Worm (Caenorhabditis elegans) whole organism, young adult: ENCODE data around the gene R10E9.3.

Experiments used
- B0019.2 ChIP-seq: fragments of 200-800 bp; sonication (Bioruptor generic); conservative IDR thresholded peaks from 2 replicates; pipeline ENCODE4 v1.3.6; 2022; ENCODE audit warnings: missing genetic modification reagents, missing genetic modification characterization, missing compliant biosample characterization
- D2030.7 ChIP-seq: fragments of 200-800 bp; sonication (Bioruptor generic); IDR thresholded peaks from 2 replicates; pipeline ENCODE4 v1.3.6; 2022; ENCODE audit warnings: missing genetic modification reagents, missing genetic modification characterization, missing compliant biosample characterization
- F22D6.2 ChIP-seq: sonication (generic microtip); optimal IDR thresholded peaks from 2 replicates; lab custom pipeline; 2016; ENCODE audit warnings: mild to moderate bottlenecking, missing genetic modification characterization, missing compliant biosample characterization
- T07F8.4 ChIP-seq: sonication (generic microtip); optimal IDR thresholded peaks from 2 replicates; lab custom pipeline; 2016; ENCODE audit warnings: mild to moderate bottlenecking, missing genetic modification characterization, moderate library complexity, missing compliant biosample characterization
- T26A5.8 ChIP-seq: sonication (generic microtip); optimal IDR thresholded peaks from 2 replicates; lab custom pipeline; 2016; ENCODE audit warnings: missing genetic modification characterization, missing compliant biosample characterization
- Y53F4B.3 ChIP-seq: fragments of 200-800 bp; sonication (Bioruptor generic); IDR thresholded peaks from 2 replicates; pipeline ENCODE4 v1.3.6; 2022; ENCODE audit warnings: missing genetic modification reagents, missing genetic modification characterization, missing compliant biosample characterization
- Y53G8AR.9 ChIP-seq: fragments of 200-800 bp; sonication (Bioruptor generic); conservative IDR thresholded peaks from 2 replicates; pipeline ENCODE4 v1.3.6; 2022; ENCODE audit warnings: missing genetic modification reagents, missing genetic modification characterization, missing compliant biosample characterization
- Y56A3A.18 ChIP-seq: fragments of 200-800 bp; sonication (Bioruptor generic); IDR thresholded peaks from 2 replicates; pipeline ENCODE4 v1.3.6; 2022; ENCODE audit warnings: missing genetic modification reagents, missing genetic modification characterization, missing compliant biosample characterization
- ama-1 ChIP-seq, 3 experiments: fragments of 150-350 bp in 1 of 3; sonication (generic microtip) in 2 of 3; optimal IDR thresholded peaks; 2 replicates each; lab custom pipeline; 2014 to 2018; ENCODE audit warnings: missing biosample characterization in 2 of 3, missing genetic modification characterization in 2 of 3, missing genetic modification reagents in 2 of 3
- aptf-2 ChIP-seq: fragments of 200-800 bp; sonication (Bioruptor generic); conservative IDR thresholded peaks from 2 replicates; pipeline ENCODE4 v1.3.6; 2022; ENCODE audit warnings: missing genetic modification reagents, missing genetic modification characterization, missing compliant biosample characterization
- aptf-3 ChIP-seq: fragments of 200-800 bp; sonication (Bioruptor generic); IDR thresholded peaks from 2 replicates; pipeline ENCODE4 v1.3.6; 2022; ENCODE audit warnings: missing genetic modification characterization, missing compliant biosample characterization
- athp-1 ChIP-seq: sonication (generic microtip); optimal IDR thresholded peaks from 2 replicates; lab custom pipeline; 2017; ENCODE audit warnings: mild to moderate bottlenecking, missing genetic modification characterization, missing compliant biosample characterization
- attf-3 ChIP-seq: fragments of 200-800 bp; sonication (Bioruptor generic); conservative IDR thresholded peaks from 2 replicates; pipeline ENCODE4 v1.3.6; 2022; ENCODE audit warnings: missing genetic modification reagents, missing genetic modification characterization, missing compliant biosample characterization
- attf-5 ChIP-seq: fragments of 200-800 bp; sonication (Bioruptor generic); optimal IDR thresholded peaks from 2 replicates; lab custom pipeline; 2018; ENCODE audit warnings: mild to moderate bottlenecking, missing genetic modification characterization, missing compliant biosample characterization
- bed-1 ChIP-seq: fragments of 200-800 bp; sonication (Bioruptor generic); IDR thresholded peaks from 2 replicates; pipeline ENCODE4 v1.3.6; 2022; ENCODE audit warnings: missing genetic modification reagents, missing genetic modification characterization, missing compliant biosample characterization
- cebp-1 ChIP-seq, 2 experiments: fragments of 200-800 bp in 1 of 2; sonication (Bioruptor generic) in 1 of 2; sonication (generic microtip) in 1 of 2; IDR thresholded peaks in 1 of 2; optimal IDR thresholded peaks in 1 of 2; 2 replicates each; pipeline versions ENCODE4 v1.3.6 to Lab custom; 2017 to 2022; ENCODE audit warnings: missing compliant biosample characterization in 2 of 2, missing genetic modification characterization in 2 of 2, mild to moderate bottlenecking in 1 of 2, missing genetic modification reagents in 1 of 2, moderate library complexity in 1 of 2
- ceh-27 ChIP-seq: fragments of 200-800 bp; sonication (Bioruptor generic); optimal IDR thresholded peaks from 2 replicates; lab custom pipeline; 2018; ENCODE audit warnings: mild to moderate bottlenecking, missing genetic modification characterization, moderate library complexity, missing compliant biosample characterization
- ceh-79 ChIP-seq: sonication (generic microtip); optimal IDR thresholded peaks from 2 replicates; lab custom pipeline; 2017; ENCODE audit warnings: mild to moderate bottlenecking, missing genetic modification characterization, missing compliant biosample characterization
- ets-4 ChIP-seq: fragments of 200-800 bp; sonication (Bioruptor generic); optimal IDR thresholded peaks from 2 replicates; lab custom pipeline; 2018; ENCODE audit warnings: mild to moderate bottlenecking, missing genetic modification characterization, missing compliant biosample characterization
- gei-17 ChIP-seq: fragments of 200-800 bp; sonication (Bioruptor generic); optimal IDR thresholded peaks from 2 replicates; lab custom pipeline; 2018; ENCODE audit warnings: mild to moderate bottlenecking, missing genetic modification characterization, missing compliant biosample characterization
- hmg-20 ChIP-seq: fragments of 200-800 bp; sonication (Bioruptor generic); IDR thresholded peaks from 2 replicates; pipeline ENCODE4 v1.3.6; 2022; ENCODE audit warnings: missing genetic modification reagents, missing genetic modification characterization, missing compliant biosample characterization
- hrde-1 ChIP-seq: sonication (generic microtip); optimal IDR thresholded peaks from 2 replicates; lab custom pipeline; 2016; ENCODE audit warnings: missing genetic modification characterization, mild to moderate bottlenecking, missing compliant biosample characterization, moderate library complexity, missing genotype, missing genetic modification reagents, borderline replicate concordance
- lag-1 ChIP-seq: fragments of 200-800 bp; sonication (Bioruptor generic); IDR thresholded peaks from 2 replicates; pipeline ENCODE4 v1.3.6; 2022; ENCODE audit warnings: missing genetic modification reagents, missing genetic modification characterization, missing compliant biosample characterization
- lin-40 ChIP-seq: sonication (generic microtip); optimal IDR thresholded peaks from 2 replicates; lab custom pipeline; 2016; ENCODE audit warnings: missing genetic modification characterization, mild to moderate bottlenecking, missing compliant biosample characterization, missing genotype, missing genetic modification reagents
- madf-8 ChIP-seq: fragments of 200-800 bp; sonication (Bioruptor generic); conservative IDR thresholded peaks from 2 replicates; pipeline ENCODE4 v1.3.6; 2022; ENCODE audit warnings: missing genetic modification reagents, missing genetic modification characterization, missing compliant biosample characterization
- mcd-1 ChIP-seq: fragments of 200-800 bp; sonication (Bioruptor generic); IDR thresholded peaks from 2 replicates; pipeline ENCODE4 v1.3.6; 2022; ENCODE audit warnings: missing genetic modification reagents, missing genetic modification characterization, missing compliant biosample characterization
- mes-4 ChIP-seq: sonication (generic microtip); optimal IDR thresholded peaks from 2 replicates; lab custom pipeline; 2016; ENCODE audit warnings: missing genotype, missing genetic modification characterization, missing compliant biosample characterization
- nfya-2 ChIP-seq: fragments of 200-800 bp; sonication (Bioruptor generic); IDR thresholded peaks from 2 replicates; pipeline ENCODE4 v1.3.6; 2022; ENCODE audit warnings: missing genetic modification reagents, missing genetic modification characterization, missing compliant biosample characterization
- rec-8 ChIP-seq, 2 experiments: sonication (generic microtip); optimal IDR thresholded peaks; 2 replicates each; lab custom pipeline; 2016; ENCODE audit warnings: mild to moderate bottlenecking in 2 of 2, missing genetic modification characterization in 2 of 2, missing genetic modification reagents in 2 of 2, missing genotype in 2 of 2, missing biosample characterization in 1 of 2, missing compliant biosample characterization in 1 of 2, moderate library complexity in 1 of 2
- sea-2 ChIP-seq: fragments of 200-800 bp; sonication (Bioruptor generic); IDR thresholded peaks from 2 replicates; pipeline ENCODE4 v1.3.6; 2022; ENCODE audit warnings: missing genetic modification characterization, missing compliant biosample characterization
- snpc-3.4 ChIP-seq: sonication (generic microtip); optimal IDR thresholded peaks from 2 replicates; lab custom pipeline; 2017; ENCODE audit warnings: missing genetic modification characterization, mild to moderate bottlenecking, missing compliant biosample characterization, antibody characterized with exemption, moderate library complexity, missing genotype, missing genetic modification reagents
- snpc-4 ChIP-seq, 5 experiments: fragments of 150-350 bp in 1 of 5; sonication (generic microtip) in 4 of 5; optimal IDR thresholded peaks; 2 replicates each; lab custom pipeline; 2014 to 2018; ENCODE audit warnings: missing genetic modification characterization in 5 of 5, missing biosample characterization in 3 of 5, antibody characterized with exemption in 2 of 5, mild to moderate bottlenecking in 2 of 5, missing compliant biosample characterization in 2 of 5, missing genotype in 2 of 5, moderate library complexity in 2 of 5, missing genetic modification reagents in 1 of 5
- somi-1 ChIP-seq: fragments of 200-800 bp; sonication (Bioruptor generic); optimal IDR thresholded peaks from 2 replicates; lab custom pipeline; 2018; ENCODE audit warnings: mild to moderate bottlenecking, missing genetic modification characterization, missing compliant biosample characterization
- tbp1 ChIP-seq: fragments of 200-800 bp; sonication (Bioruptor generic); optimal IDR thresholded peaks from 2 replicates; lab custom pipeline; 2018; ENCODE audit warnings: mild to moderate bottlenecking, missing genetic modification characterization, missing compliant biosample characterization
- xnd-1 ChIP-seq: sonication (generic microtip); optimal IDR thresholded peaks from 2 replicates; lab custom pipeline; 2016; ENCODE audit warnings: missing genotype, missing genetic modification reagents, missing genetic modification characterization, missing compliant biosample characterization
- ztf-26 ChIP-seq: sonication (generic microtip); optimal IDR thresholded peaks from 2 replicates; lab custom pipeline; 2017; ENCODE audit warnings: missing genetic modification characterization, missing compliant biosample characterization

The R10E9.3 gene

ce11 chrIII:4004064-4004580 lies 44.1 kb downstream of the R10E9.3 start, which contains the start of gene tif-1A (continued):
- TF ChIP-seq hmg-20 (GFP tag; lab: Robert Waterston, UW): peak; percentile 54; the same call in 1 of the 2 replicates
- TF ChIP-seq ceh-27: peak; percentile 19
- peak; percentile 78 for TF ChIP-seq lin-40 (tag; lab: Kevin White, UChicago)
- TF ChIP-seq cebp-1 (GFP tag; IDR thresholded peaks at IDR 0.05; lab: Robert Waterston, UW): no peak; the same call in 1 of the 2 replicates
- peak; percentile 92 for TF ChIP-seq cebp-1 (tag; optimal IDR thresholded peaks at IDR 0.05; lab: Kevin White, UChicago)
- TF ChIP-seq tbp1: peak; percentile 62
- no peak for TF ChIP-seq ets-4
- no peak for TF ChIP-seq rec-8 (tag; optimal IDR thresholded peaks at IDR 0.05; lab: Kevin White, UChicago)

- no peak for TF ChIP-seq T26A5.8 (tag; lab: Kevin White, UChicago)
- TF ChIP-seq nfya-2 (GFP tag; lab: Robert Waterston, UW): no peak
- no peak for TF ChIP-seq mcd-1
- no peak for TF ChIP-seq B0019.2 (GFP tag; lab: Robert Waterston, UW)
- TF ChIP-seq T07F8.4: no peak
- TF ChIP-seq somi-1: peak; percentile 13
- TF ChIP-seq xnd-1 (tag; lab: Kevin White, UChicago): no peak
- TF ChIP-seq aptf-3 (GFP tag; lab: Robert Waterston, UW): no peak
- no peak for TF ChIP-seq sea-2 (GFP tag; lab: Robert Waterston, UW)
- no peak for TF ChIP-seq gei-17 (GFP tag; lab: Kevin White, UChicago)
- TF ChIP-seq lag-1 (GFP tag; lab: Robert Waterston, UW): no peak
- TF ChIP-seq ceh-79 (tag; lab: Kevin White, UChicago): no peak
- TF ChIP-seq attf-3 (GFP tag; lab: Robert Waterston, UW): no peak
- TF ChIP-seq mes-4: no peak
- no peak for TF ChIP-seq ztf-26 (tag; lab: Kevin White, UChicago)
- TF ChIP-seq attf-5 (GFP tag; lab: Kevin White, UChicago): peak; percentile 8
- no peak for TF ChIP-seq Y53F4B.3 (GFP tag; lab: Robert Waterston, UW)
- TF ChIP-seq D2030.7: no peak
- no peak for TF ChIP-seq Y56A3A.18 (GFP tag; lab: Robert Waterston, UW)
- TF ChIP-seq aptf-2: no peak
- TF ChIP-seq snpc-3.4 (tag; lab: Kevin White, UChicago): no peak
- TF ChIP-seq athp-1 (tag; lab: Kevin White, UChicago): no peak
- TF ChIP-seq cebp-1 (GFP tag; IDR thresholded peaks at IDR 0.05; lab: Robert Waterston, UW): no peak
- peak; percentile 6 for TF ChIP-seq cebp-1 (tag; optimal IDR thresholded peaks at IDR 0.05; lab: Kevin White, UChicago)
- TF ChIP-seq bed-1: no peak
Measured at ce11 chrIII:4005446-4006192, 45.6 kb downstream of the R10E9.3 start, which contains the start of gene pxd-1. Gene pxd-1 (plus strand): TSS chrIII:4006142.

- 0 out of 2 replicates have a peak, but pooled peaks have one; percentile 53 for TF ChIP-seq Y53G8AR.9
- no peak for TF ChIP-seq B0019.2 (GFP tag; lab: Robert Waterston, UW)
- TF ChIP-seq athp-1 (tag; lab: Kevin White, UChicago): no peak
- no peak for TF ChIP-seq madf-8 (GFP tag; lab: Robert Waterston, UW)
- no peak for TF ChIP-seq snpc-4 (GFP tag; optimal IDR thresholded peaks at IDR 0.05; lab: Kevin White, UChicago)
- TF ChIP-seq snpc-4 (tag; optimal IDR thresholded peaks at IDR 0.05; lab: Kevin White, UChicago): no peak
- no peak for TF ChIP-seq ceh-79 (tag; lab: Kevin White, UChicago)
- no peak for TF ChIP-seq hrde-1 (tag; lab: Kevin White, UChicago)
- TF ChIP-seq F22D6.2: no peak
- TF ChIP-seq ama-1 (optimal IDR thresholded peaks at IDR 0.05; lab: Kevin White, UChicago): peak; percentile 16
- no peak for TF ChIP-seq ama-1 (GFP tag; optimal IDR thresholded peaks at IDR 0.05; lab: Kevin White, UChicago)
Measured at ce11 chrIII:4007017-4007416, 47.0 kb downstream of the R10E9.3 start.
